Worm (Caenorhabditis elegans) whole organism, late embryonic: ENCODE measurements around the gene ntp-1.

ENCODE experiments used
- F13H6.1 ChIP-seq: sonication (generic microtip); optimal IDR thresholded peaks from 2 replicates; lab custom pipeline; 2016; ENCODE audit warnings: missing genetic modification characterization, missing compliant biosample characterization
- K02D7.2 ChIP-seq: sonication (generic microtip); optimal IDR thresholded peaks from 2 replicates; lab custom pipeline; 2017; ENCODE audit warnings: mild to moderate bottlenecking, missing genetic modification characterization, missing compliant biosample characterization
- Y22D7AL.16 ChIP-seq: sonication (generic microtip); optimal IDR thresholded peaks from 2 replicates; lab custom pipeline; 2016; ENCODE audit warnings: missing genetic modification characterization, missing compliant biosample characterization
- ahr-1 ChIP-seq: sonication (generic microtip); optimal IDR thresholded peaks from 2 replicates; lab custom pipeline; 2016; ENCODE audit warnings: missing genetic modification characterization, missing compliant biosample characterization
- ama-1 ChIP-seq: fragments of 150-350 bp; optimal IDR thresholded peaks from 2 replicates; lab custom pipeline; 2014
- ceh-14 ChIP-seq: sonication (generic microtip); optimal IDR thresholded peaks from 2 replicates; lab custom pipeline; 2016; ENCODE audit warnings: missing genotype, missing genetic modification characterization, missing compliant biosample characterization
- ceh-2 ChIP-seq: sonication (generic microtip); optimal IDR thresholded peaks from 2 replicates; lab custom pipeline; 2016; ENCODE audit warnings: missing genotype, missing genetic modification characterization, missing compliant biosample characterization
- ceh-24 ChIP-seq: sonication (generic microtip); optimal IDR thresholded peaks from 2 replicates; lab custom pipeline; 2016; ENCODE audit warnings: mild to moderate bottlenecking, missing genetic modification characterization, missing compliant biosample characterization
- ceh-30 ChIP-seq: fragments of 150-350 bp; optimal IDR thresholded peaks from 2 replicates; lab custom pipeline; 2014; ENCODE audit warnings: missing biosample characterization, missing genetic modification characterization
- ceh-31 ChIP-seq: sonication (generic microtip); optimal IDR thresholded peaks from 2 replicates; lab custom pipeline; 2016; ENCODE audit warnings: missing genetic modification characterization, missing compliant biosample characterization
- ceh-34 ChIP-seq: sonication (generic microtip); optimal IDR thresholded peaks from 2 replicates; lab custom pipeline; 2016; ENCODE audit warnings: mild to moderate bottlenecking, missing genetic modification characterization, missing compliant biosample characterization
- ceh-48 ChIP-seq: sonication (generic microtip); optimal IDR thresholded peaks from 2 replicates; lab custom pipeline; 2016; ENCODE audit warnings: missing genetic modification characterization, inconsistent platforms, missing compliant biosample characterization
- ceh-6 ChIP-seq: fragments of 200-800 bp; sonication (Bioruptor generic); optimal IDR thresholded peaks from 2 replicates; lab custom pipeline; 2018; ENCODE audit warnings: mild to moderate bottlenecking, missing genetic modification characterization, missing compliant biosample characterization
- che-1 ChIP-seq: sonication (generic microtip); optimal IDR thresholded peaks from 2 replicates; lab custom pipeline; 2016; ENCODE audit warnings: mild to moderate bottlenecking, missing genetic modification characterization, missing compliant biosample characterization
- dmd-4 ChIP-seq: sonication (generic microtip); optimal IDR thresholded peaks from 2 replicates; lab custom pipeline; 2016; ENCODE audit warnings: borderline replicate concordance, missing genetic modification characterization, missing compliant biosample characterization
- elt-4 ChIP-seq: sonication (generic microtip); optimal IDR thresholded peaks from 2 replicates; lab custom pipeline; 2016; ENCODE audit warnings: missing genetic modification characterization, missing compliant biosample characterization
- eyg-1 ChIP-seq: sonication (generic microtip); optimal IDR thresholded peaks from 2 replicates; lab custom pipeline; 2016; ENCODE audit warnings: missing genotype, missing genetic modification characterization, missing compliant biosample characterization
- fkh-10 ChIP-seq: fragments of 150-350 bp; optimal IDR thresholded peaks from 2 replicates; lab custom pipeline; 2014; ENCODE audit warnings: missing biosample characterization, missing genetic modification reagents, missing genetic modification characterization
- gmeb-2 ChIP-seq: sonication (generic microtip); optimal IDR thresholded peaks from 2 replicates; lab custom pipeline; 2016; ENCODE audit warnings: missing genetic modification characterization, inconsistent platforms, missing compliant biosample characterization
- hlh-13 ChIP-seq: fragments of 200-800 bp; sonication (Bioruptor generic); optimal IDR thresholded peaks from 2 replicates; lab custom pipeline; 2018; ENCODE audit warnings: mild to moderate bottlenecking, missing genetic modification characterization, missing compliant biosample characterization
- hlh-30 ChIP-seq: sonication (generic microtip); optimal IDR thresholded peaks from 2 replicates; lab custom pipeline; 2017; ENCODE audit warnings: antibody characterized with exemption, missing genetic modification characterization, missing compliant biosample characterization; ENCODE audit not compliant: insufficient read depth
- hlh-6 ChIP-seq: sonication (generic microtip); optimal IDR thresholded peaks from 2 replicates; lab custom pipeline; 2016; ENCODE audit warnings: missing genotype, missing genetic modification characterization, missing compliant biosample characterization
- hlh-8 ChIP-seq: sonication (generic microtip); optimal IDR thresholded peaks from 2 replicates; lab custom pipeline; 2016; ENCODE audit warnings: missing genotype, missing genetic modification characterization, missing compliant biosample characterization
- lim-6 ChIP-seq: sonication (generic microtip); optimal IDR thresholded peaks from 2 replicates; lab custom pipeline; 2016; ENCODE audit warnings: missing genetic modification characterization, missing compliant biosample characterization
- lin-11 ChIP-seq: fragments of 200-800 bp; sonication (Bioruptor generic); optimal IDR thresholded peaks from 2 replicates; lab custom pipeline; 2018; ENCODE audit warnings: mild to moderate bottlenecking, missing genetic modification characterization, missing compliant biosample characterization
- nfya-1 ChIP-seq: sonication (generic microtip); optimal IDR thresholded peaks from 2 replicates; lab custom pipeline; 2017; ENCODE audit warnings: missing genetic modification characterization, mild to moderate bottlenecking, missing compliant biosample characterization, antibody characterized with exemption, moderate library complexity
- nhr-232 ChIP-seq: sonication (generic microtip); optimal IDR thresholded peaks from 2 replicates; lab custom pipeline; 2016; ENCODE audit warnings: missing genetic modification characterization, missing compliant biosample characterization
- odd-2 ChIP-seq: sonication (generic microtip); optimal IDR thresholded peaks from 2 replicates; lab custom pipeline; 2017; ENCODE audit warnings: antibody characterized with exemption, mild to moderate bottlenecking, missing genetic modification characterization, missing compliant biosample characterization
- pax-1 ChIP-seq: fragments of 150-350 bp; optimal IDR thresholded peaks from 2 replicates; lab custom pipeline; 2014; ENCODE audit warnings: missing biosample characterization, missing genetic modification characterization
- pha-4 ChIP-seq: fragments of 150-350 bp; optimal IDR thresholded peaks from 2 replicates; lab custom pipeline; 2018; ENCODE audit warnings: missing biosample characterization, missing genetic modification reagents, missing genetic modification characterization
- pqm-1 ChIP-seq: sonication (generic microtip); optimal IDR thresholded peaks from 2 replicates; lab custom pipeline; 2016; ENCODE audit warnings: missing genetic modification characterization, missing compliant biosample characterization
- pros-1 ChIP-seq: fragments of 150-350 bp; optimal IDR thresholded peaks from 2 replicates; lab custom pipeline; 2014; ENCODE audit warnings: missing biosample characterization, missing genetic modification reagents, missing genetic modification characterization
- rnt-1 ChIP-seq: sonication (generic microtip); optimal IDR thresholded peaks from 2 replicates; lab custom pipeline; 2016; ENCODE audit warnings: missing genetic modification characterization, missing compliant biosample characterization
- tbx-2 ChIP-seq: sonication (generic microtip); optimal IDR thresholded peaks from 2 replicates; lab custom pipeline; 2016; ENCODE audit warnings: missing genetic modification characterization, missing compliant biosample characterization
- tbx-7 ChIP-seq: sonication (generic microtip); optimal IDR thresholded peaks from 2 replicates; lab custom pipeline; 2016; ENCODE audit warnings: missing genotype, missing genetic modification characterization, missing compliant biosample characterization
- ttx-3 ChIP-seq: sonication (generic microtip); optimal IDR thresholded peaks from 2 replicates; lab custom pipeline; 2016; ENCODE audit warnings: missing genetic modification reagents, missing genetic modification characterization, missing compliant biosample characterization
- unc-3 ChIP-seq, 2 experiments: fragments of 200-800 bp in 1 of 2; sonication (Bioruptor generic) in 1 of 2; sonication (generic microtip) in 1 of 2; conservative IDR thresholded peaks in 1 of 2; optimal IDR thresholded peaks in 1 of 2; 2 replicates each; pipeline versions ENCODE4 v1.3.6 to Lab custom; 2016 to 2022; ENCODE audit warnings: missing compliant biosample characterization in 2 of 2, missing genetic modification characterization in 2 of 2, missing genetic modification reagents in 1 of 2
- unc-55 ChIP-seq: sonication (generic microtip); optimal IDR thresholded peaks from 2 replicates; lab custom pipeline; 2017; ENCODE audit warnings: missing biosample characterization, missing genetic modification reagents, missing genetic modification characterization
- unc-86 ChIP-seq: sonication (generic microtip); optimal IDR thresholded peaks from 2 replicates; lab custom pipeline; 2016; ENCODE audit warnings: missing genetic modification characterization, missing compliant biosample characterization
- zip-5 ChIP-seq: sonication (generic microtip); optimal IDR thresholded peaks from 2 replicates; lab custom pipeline; 2016; ENCODE audit warnings: missing genetic modification characterization, missing compliant biosample characterization
- ztf-16 ChIP-seq: sonication (generic microtip); optimal IDR thresholded peaks from 2 replicates; lab custom pipeline; 2017; ENCODE audit warnings: missing genetic modification characterization, missing compliant biosample characterization

ntp-1 gene

DNA sequence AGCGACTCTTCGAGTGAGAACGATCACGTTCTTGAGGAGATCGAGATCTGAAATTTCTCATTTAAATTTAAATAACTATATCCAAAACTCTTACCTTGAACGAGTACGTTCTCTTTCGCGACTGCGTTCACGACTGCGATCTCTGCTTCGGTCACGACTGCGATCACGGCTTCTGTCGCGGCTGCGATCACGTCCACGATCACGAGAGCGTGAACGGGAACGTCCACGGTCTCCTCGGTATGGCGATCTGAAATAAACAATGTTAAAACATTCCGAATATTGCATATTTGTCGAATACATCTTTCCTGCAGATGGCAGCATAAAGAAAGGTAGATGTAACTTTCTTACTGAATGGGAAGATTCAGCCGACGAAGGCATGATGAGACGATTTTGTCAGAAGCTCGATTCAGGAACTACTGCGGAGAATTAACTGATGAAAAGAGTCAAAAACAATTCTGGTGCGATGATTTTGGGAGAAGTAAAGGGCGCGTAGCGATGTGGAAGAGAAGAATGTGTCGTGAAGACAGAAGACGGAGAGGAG is 4.4 kb downstream of the ntp-1 start:
- no peak for TF ChIP-seq ceh-34
- TF ChIP-seq hlh-6 (tag; lab: Kevin White, UChicago): peak; percentile 10

DNA sequence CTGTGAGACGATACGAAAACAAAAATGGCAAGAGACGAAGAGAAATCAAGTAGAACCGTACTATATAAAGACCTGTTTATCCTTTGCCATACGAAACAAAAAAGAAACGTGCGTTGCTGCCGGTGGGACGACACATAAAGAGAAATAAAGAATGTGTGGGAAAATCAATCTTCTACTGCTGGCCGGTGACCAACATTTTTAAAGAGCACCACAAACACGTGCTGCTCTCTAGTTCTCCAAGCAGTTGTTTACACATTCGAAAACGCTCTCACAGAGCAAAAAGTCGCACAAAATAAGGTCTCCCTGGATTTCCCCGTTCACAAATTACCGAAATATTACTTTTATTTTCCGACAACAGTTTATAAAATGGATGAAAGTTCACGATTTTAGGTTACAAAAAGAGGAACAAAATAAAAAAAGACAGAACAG is 5.1 kb downstream of the ntp-1 start, which contains the start of gene imp-3:
Gene imp-3 (minus strand): TSS at position 93 of the 429 bp plus-strand sequence.
- TF ChIP-seq lin-11 (tag; lab: Kevin White, UChicago) (peak; percentile 5), unc-3 (GFP tag; conservative IDR thresholded peaks at IDR 0.05; lab: Robert Waterston, UW) (no peak), unc-3 (tag; optimal IDR thresholded peaks at IDR 0.05; lab: Kevin White, UChicago) (no peak), K02D7.2 (tag; lab: Kevin White, UChicago) (no peak), Y22D7AL.16 (no peak), pha-4 (tag; lab: Kevin White, UChicago) (no peak), tbx-2 (tag; lab: Kevin White, UChicago) (no peak), nhr-232 (tag; lab: Kevin White, UChicago) (no peak), pax-1 (no peak), ahr-1 (tag; lab: Kevin White, UChicago) (no peak), F13H6.1 (tag; lab: Kevin White, UChicago) (no peak), ama-1 (peak; percentile 54), ztf-16 (tag; lab: Kevin White, UChicago) (no peak), elt-4 (no peak), eyg-1 (tag; lab: Kevin White, UChicago) (no peak), lim-6 (no peak), ceh-14 (tag; lab: Kevin White, UChicago) (no peak), hlh-30 (tag; lab: Kevin White, UChicago) (peak; percentile 12), hlh-13 (no peak), zip-5 (tag; lab: Kevin White, UChicago) (no peak), gmeb-2 (tag; lab: Kevin White, UChicago) (no peak), ceh-31 (tag; lab: Kevin White, UChicago) (no peak), ceh-34 (peak; percentile 1), hlh-8 (no peak), ttx-3 (tag; lab: Kevin White, UChicago) (no peak), unc-86 (tag; lab: Kevin White, UChicago) (no peak), ceh-48 (tag; lab: Kevin White, UChicago) (peak; percentile 22), ceh-6 (GFP tag; lab: Kevin White, UChicago) (no peak), dmd-4 (no peak)

DNA sequence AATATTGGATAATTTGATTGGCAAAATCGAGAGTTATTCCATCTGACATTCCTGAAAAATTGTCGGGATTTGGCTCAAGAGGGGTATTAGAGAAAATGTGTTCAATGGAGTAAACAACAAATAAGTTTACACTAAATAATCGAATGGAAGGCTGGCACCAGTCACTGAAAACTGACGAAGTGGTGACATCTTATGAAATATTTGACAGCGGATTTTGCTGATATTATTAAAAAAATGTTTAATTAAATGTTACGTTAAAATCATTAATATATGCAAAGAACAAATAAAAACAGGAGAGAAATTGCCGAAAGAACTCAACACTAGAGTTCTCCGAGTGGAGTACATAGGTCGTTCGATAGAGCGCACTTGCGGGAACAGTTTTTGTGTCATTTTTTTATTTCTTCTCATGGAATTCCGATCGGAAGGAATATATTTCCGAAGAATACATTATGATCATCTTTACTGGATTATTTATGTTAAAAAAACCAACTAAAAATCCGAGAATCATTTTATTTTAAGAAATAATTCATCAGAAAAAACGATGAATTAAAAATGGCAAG is 9.0 kb downstream of the ntp-1 start, which contains the start of gene tag-322:
Gene tag-322 (minus strand): TSS at position 51 of the 560 bp plus-strand sequence.
- TF ChIP-seq odd-2 (tag; lab: Kevin White, UChicago): no peak
- TF ChIP-seq unc-55 (GFP tag; lab: Kevin White, UChicago): peak; percentile 1
- TF ChIP-seq nfya-1 (tag; lab: Kevin White, UChicago): peak; percentile 31

DNA sequence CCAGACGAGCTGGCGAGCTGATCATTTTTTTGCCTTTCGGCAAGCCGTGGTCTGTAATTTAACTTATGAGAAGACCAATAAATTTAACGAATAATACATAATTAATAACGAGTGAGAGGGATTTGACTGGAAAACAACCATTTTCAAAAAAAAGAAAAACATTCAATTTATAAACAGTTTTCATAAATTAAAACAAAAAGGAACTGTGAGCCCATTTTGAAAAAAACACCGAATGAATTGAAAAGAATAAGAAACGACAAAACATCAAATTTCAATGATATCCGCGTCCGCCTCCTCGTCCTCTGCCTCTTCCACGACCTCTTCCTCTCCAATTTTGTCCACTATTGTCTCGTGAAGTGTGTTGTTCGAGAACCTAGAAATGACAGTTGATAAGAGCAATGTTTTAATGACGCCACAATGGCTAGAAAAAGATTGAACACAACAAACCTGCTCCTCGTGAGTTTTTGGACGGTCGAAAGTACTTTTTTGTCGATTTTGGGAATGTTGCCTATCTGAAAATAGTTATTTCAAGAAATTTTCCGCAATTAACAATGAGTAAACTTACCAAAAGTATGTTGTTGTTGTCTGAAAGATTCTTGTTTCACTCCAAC is 10.7 kb downstream of the ntp-1 start, which contains the start of gene tag-321:
Gene tag-321 (minus strand): TSS at position 51 of the 611 bp plus-strand sequence.
- TF ChIP-seq ceh-6 (GFP tag; lab: Kevin White, UChicago) (no peak), fkh-10 (GFP tag; lab: Kevin White, UChicago) (no peak), pros-1 (tag; lab: Kevin White, UChicago) (no peak), K02D7.2 (tag; lab: Kevin White, UChicago) (no peak), hlh-8 (no peak), ceh-30 (tag; lab: Kevin White, UChicago) (no peak), nhr-232 (tag; lab: Kevin White, UChicago) (no peak), ceh-24 (no peak), che-1 (no peak), tbx-7 (tag; lab: Kevin White, UChicago) (no peak), eyg-1 (tag; lab: Kevin White, UChicago) (no peak), gmeb-2 (tag; lab: Kevin White, UChicago) (no peak), tbx-2 (tag; lab: Kevin White, UChicago) (no peak), ceh-2 (tag; lab: Kevin White, UChicago) (no peak), zip-5 (tag; lab: Kevin White, UChicago) (no peak), ceh-34 (no peak), pqm-1 (no peak), rnt-1 (tag; lab: Kevin White, UChicago) (no peak)
- TF ChIP-seq, all 69 proteins: peak for 0
